Worm (Caenorhabditis elegans) whole organism, L1 larva: ENCODE measurements around the gene F44E5.15.

ENCODE experiments used
- C16A3.4 ChIP-seq: fragments of 150-350 bp; optimal IDR thresholded peaks from 2 replicates; lab custom pipeline; 2014; ENCODE audit warnings: missing biosample characterization, missing genetic modification characterization
- C34B4.2 ChIP-seq: sonication (generic microtip); optimal IDR thresholded peaks from 2 replicates; lab custom pipeline; 2017; ENCODE audit warnings: mild to moderate bottlenecking, missing genetic modification characterization, missing compliant biosample characterization
- Y116A8C.19 ChIP-seq: sonication (generic microtip); optimal IDR thresholded peaks from 2 replicates; lab custom pipeline; 2016; ENCODE audit warnings: missing compliant biosample characterization, missing genetic modification characterization, borderline replicate concordance
- aha-1 ChIP-seq: fragments of 150-350 bp; optimal IDR thresholded peaks from 2 replicates; lab custom pipeline; 2014; ENCODE audit warnings: missing biosample characterization, missing genetic modification characterization
- aly-2 ChIP-seq: fragments of 150-350 bp; optimal IDR thresholded peaks from 2 replicates; lab custom pipeline; 2014; ENCODE audit warnings: missing biosample characterization, missing genetic modification characterization
- ama-1 ChIP-seq: fragments of 150-350 bp; optimal IDR thresholded peaks from 2 replicates; lab custom pipeline; 2014
- ceh-8 ChIP-seq: fragments of 200-800 bp; sonication (Bioruptor generic); optimal IDR thresholded peaks from 2 replicates; lab custom pipeline; 2018; ENCODE audit warnings: mild to moderate bottlenecking, missing genetic modification characterization, moderate library complexity, missing compliant biosample characterization
- ceh-82 ChIP-seq, 3 experiments: fragments of 150-350 bp in 1 of 3; sonication (generic microtip) in 2 of 3; optimal IDR thresholded peaks; 2 replicates each; lab custom pipeline; 2014 to 2017; ENCODE audit warnings: missing biosample characterization in 3 of 3, missing genetic modification characterization in 3 of 3
- ceh-88 ChIP-seq: fragments of 200-800 bp; sonication (Bioruptor generic); IDR thresholded peaks from 2 replicates; pipeline ENCODE4 v1.3.6; 2022; ENCODE audit warnings: missing genetic modification characterization, missing compliant biosample characterization
- ces-1 ChIP-seq: fragments of 150-350 bp; optimal IDR thresholded peaks from 2 replicates; lab custom pipeline; 2014; ENCODE audit warnings: missing biosample characterization, missing genetic modification reagents, missing genetic modification characterization
- dpl-1 ChIP-seq, 3 experiments: fragments of 150-350 bp in 2 of 3; sonication (generic microtip) in 1 of 3; optimal IDR thresholded peaks; 2 replicates each; lab custom pipeline; 2014 to 2017; ENCODE audit warnings: missing biosample characterization in 3 of 3, missing genetic modification characterization in 3 of 3, missing genetic modification reagents in 3 of 3
- egl-27 ChIP-seq, 2 experiments: fragments of 150-350 bp in 1 of 2; sonication (generic microtip); optimal IDR thresholded peaks; 3 replicates each; lab custom pipeline; 2017 to 2018; ENCODE audit warnings: missing biosample characterization in 2 of 2, missing genetic modification characterization in 2 of 2, missing genetic modification reagents in 2 of 2
- elt-2 ChIP-seq: sonication (generic microtip); optimal IDR thresholded peaks from 2 replicates; lab custom pipeline; 2016; ENCODE audit warnings: missing genetic modification characterization, mild to moderate bottlenecking, inconsistent platforms, missing compliant biosample characterization, missing genetic modification reagents
- ets-5 ChIP-seq: fragments of 200-800 bp; sonication (Bioruptor generic); IDR thresholded peaks from 2 replicates; pipeline ENCODE4 v1.3.6; 2022; ENCODE audit warnings: missing genetic modification characterization, missing compliant biosample characterization
- fkh-8 ChIP-seq: sonication (generic microtip); optimal IDR thresholded peaks from 2 replicates; lab custom pipeline; 2016; ENCODE audit warnings: mild to moderate bottlenecking, missing genetic modification characterization, missing compliant biosample characterization
- fos-1 ChIP-seq: fragments of 150-350 bp; optimal IDR thresholded peaks from 2 replicates; lab custom pipeline; 2014; ENCODE audit warnings: missing biosample characterization, missing genetic modification characterization
- grh-1 ChIP-seq: fragments of 200-800 bp; sonication (Bioruptor generic); IDR thresholded peaks from 2 replicates; pipeline ENCODE4 v1.3.6; 2022; ENCODE audit warnings: missing genetic modification reagents, missing genetic modification characterization, missing compliant biosample characterization
- hlh-17 ChIP-seq: fragments of 200-800 bp; sonication (Bioruptor generic); optimal IDR thresholded peaks from 2 replicates; lab custom pipeline; 2018; ENCODE audit warnings: missing genetic modification characterization, mild to moderate bottlenecking, missing compliant biosample characterization, moderate library complexity, borderline replicate concordance
- hpl-2 ChIP-seq: fragments of 150-350 bp; optimal IDR thresholded peaks from 2 replicates; lab custom pipeline; 2014; ENCODE audit warnings: missing biosample characterization, missing genetic modification reagents, missing genetic modification characterization
- irx-1 ChIP-seq: sonication (generic microtip); optimal IDR thresholded peaks from 2 replicates; lab custom pipeline; 2016; ENCODE audit warnings: missing genetic modification characterization, missing compliant biosample characterization
- jun-1 ChIP-seq: fragments of 150-350 bp; optimal IDR thresholded peaks from 2 replicates; lab custom pipeline; 2014; ENCODE audit warnings: missing biosample characterization, missing genetic modification reagents, missing genetic modification characterization
- lin-14 ChIP-seq: fragments of 200-800 bp; sonication (Bioruptor generic); optimal IDR thresholded peaks from 2 replicates; lab custom pipeline; 2018; ENCODE audit warnings: mild to moderate bottlenecking, missing genetic modification characterization, moderate library complexity, missing compliant biosample characterization
- lin-15B ChIP-seq: fragments of 150-350 bp; sonication (generic microtip); optimal IDR thresholded peaks from 3 replicates; lab custom pipeline; 2014; ENCODE audit warnings: missing biosample characterization, missing genetic modification characterization
- lir-3 ChIP-seq: sonication (generic microtip); optimal IDR thresholded peaks from 2 replicates; lab custom pipeline; 2016; ENCODE audit warnings: mild to moderate bottlenecking, missing genetic modification characterization, moderate library complexity, missing compliant biosample characterization; ENCODE audit not compliant: poor library complexity
- mab-9 ChIP-seq: fragments of 200-800 bp; sonication (Bioruptor generic); IDR thresholded peaks from 2 replicates; pipeline ENCODE4 v1.3.6; 2022; ENCODE audit warnings: missing genetic modification reagents, missing genetic modification characterization, missing compliant biosample characterization
- mdl-1 ChIP-seq, 2 experiments: fragments of 150-350 bp; optimal IDR thresholded peaks; 2 replicates each; lab custom pipeline; 2014 to 2017; ENCODE audit warnings: missing biosample characterization in 2 of 2, missing genetic modification characterization in 2 of 2, inconsistent platforms in 1 of 2
- nhr-19 ChIP-seq: fragments of 200-800 bp; sonication (Bioruptor generic); conservative IDR thresholded peaks from 2 replicates; pipeline ENCODE4 v1.3.6; 2022; ENCODE audit warnings: missing genetic modification characterization, missing compliant biosample characterization
- nhr-20 ChIP-seq: sonication (generic microtip); optimal IDR thresholded peaks from 2 replicates; lab custom pipeline; 2016; ENCODE audit warnings: mild to moderate bottlenecking, missing genetic modification characterization, missing compliant biosample characterization
- nhr-28 ChIP-seq: fragments of 150-350 bp; optimal IDR thresholded peaks from 2 replicates; lab custom pipeline; 2014; ENCODE audit warnings: missing biosample characterization, missing genetic modification characterization
- nhr-47 ChIP-seq: sonication (generic microtip); optimal IDR thresholded peaks from 2 replicates; lab custom pipeline; 2016; ENCODE audit warnings: mild to moderate bottlenecking, missing genetic modification characterization, moderate library complexity, missing compliant biosample characterization
- nhr-71 ChIP-seq: sonication (generic microtip); optimal IDR thresholded peaks from 2 replicates; lab custom pipeline; 2016; ENCODE audit warnings: mild to moderate bottlenecking, missing genetic modification characterization, moderate library complexity, missing compliant biosample characterization
- nhr-76 ChIP-seq: sonication (generic microtip); optimal IDR thresholded peaks from 2 replicates; lab custom pipeline; 2017; ENCODE audit warnings: missing biosample characterization, missing genetic modification characterization
- nhr-85 ChIP-seq: sonication (generic microtip); peaks from one replicate; lab custom pipeline; 2016; ENCODE audit warnings: missing genetic modification characterization, inconsistent platforms, missing compliant biosample characterization
- nhr-90 ChIP-seq: sonication (generic microtip); optimal IDR thresholded peaks from 2 replicates; lab custom pipeline; 2016; ENCODE audit warnings: mild to moderate bottlenecking, missing genetic modification characterization, missing compliant biosample characterization; ENCODE audit not compliant: poor library complexity
- pax-3 ChIP-seq: fragments of 200-800 bp; sonication (Bioruptor generic); optimal IDR thresholded peaks from 2 replicates; lab custom pipeline; 2018; ENCODE audit warnings: mild to moderate bottlenecking, missing genetic modification characterization, moderate library complexity, missing compliant biosample characterization
- snu-23 ChIP-seq: sonication (generic microtip); optimal IDR thresholded peaks from 2 replicates; lab custom pipeline; 2016; ENCODE audit warnings: missing genetic modification characterization, missing compliant biosample characterization
- sox-4 ChIP-seq: sonication (generic microtip); optimal IDR thresholded peaks from 2 replicates; lab custom pipeline; 2016; ENCODE audit warnings: missing genetic modification characterization, missing compliant biosample characterization
- sptf-1 ChIP-seq: fragments of 150-350 bp; optimal IDR thresholded peaks from 2 replicates; lab custom pipeline; 2014; ENCODE audit warnings: missing biosample characterization, missing genetic modification characterization
- sup-37 ChIP-seq: fragments of 200-800 bp; sonication (Bioruptor generic); optimal IDR thresholded peaks from 2 replicates; lab custom pipeline; 2018; ENCODE audit warnings: mild to moderate bottlenecking, missing genetic modification characterization, missing compliant biosample characterization
- swsn-7 ChIP-seq: sonication (generic microtip); optimal IDR thresholded peaks from 2 replicates; lab custom pipeline; 2016; ENCODE audit warnings: missing genetic modification characterization, missing compliant biosample characterization
- unc-62 ChIP-seq: fragments of 150-350 bp; optimal IDR thresholded peaks from 2 replicates; lab custom pipeline; 2014; ENCODE audit warnings: missing biosample characterization, missing genetic modification reagents, missing genetic modification characterization
- unc-98 ChIP-seq: fragments of 200-800 bp; sonication (Bioruptor generic); IDR thresholded peaks from 2 replicates; pipeline ENCODE4 v1.3.6; 2022; ENCODE audit warnings: missing genetic modification characterization, missing compliant biosample characterization
- zag-1 ChIP-seq: fragments of 150-350 bp; optimal IDR thresholded peaks from 2 replicates; lab custom pipeline; 2014; ENCODE audit warnings: missing biosample characterization, missing genetic modification characterization
- zip-4 ChIP-seq: fragments of 200-800 bp; sonication (Bioruptor generic); optimal IDR thresholded peaks from 2 replicates; lab custom pipeline; 2018; ENCODE audit warnings: mild to moderate bottlenecking, missing genetic modification characterization, moderate library complexity, missing compliant biosample characterization
- ztf-11 ChIP-seq, 2 experiments: sonication (generic microtip); optimal IDR thresholded peaks; 2 replicates each; lab custom pipeline; 2016 to 2017; ENCODE audit warnings: missing genetic modification characterization in 2 of 2, missing biosample characterization in 1 of 2, missing compliant biosample characterization in 1 of 2

F44E5.15 gene

ce11 chrII:11728545-11729105 lies 43.8 kb upstream of the F44E5.15 start, which contains the start of gene alh-8 (continued):
- TF ChIP-seq lin-14 (GFP tag; lab: Kevin White, UChicago) (peak; percentile 86), aha-1 (tag; lab: Kevin White, UChicago) (no peak), swsn-7 (peak; percentile 28), sptf-1 (tag; lab: Kevin White, UChicago) (no peak), zag-1 (tag; lab: Kevin White, UChicago) (no peak), fos-1 (tag; lab: Kevin White, UChicago) (peak; percentile 20), ceh-82 (tag; optimal IDR thresholded peaks at IDR 0.05; lab: Kevin White, UChicago) (no peak), irx-1 (no peak), fkh-8 (no peak), dpl-1 (GFP tag; optimal IDR thresholded peaks at IDR 0.05; lab: Kevin White, UChicago) (peak in 2 of 3 experiments; percentile 22 to 38), nhr-71 (peak; percentile 86), unc-98 (GFP tag; lab: Robert Waterston, UW) (no peak), nhr-90 (tag; lab: Kevin White, UChicago) (peak; percentile 46), lin-15B (tag; lab: Kevin White, UChicago) (no peak), sup-37 (no peak), elt-2 (tag; lab: Kevin White, UChicago) (peak; percentile 55), ces-1 (no peak), pax-3 (tag; lab: Kevin White, UChicago) (no peak), snu-23 (GFP tag; lab: Kevin White, UChicago) (peak; percentile 86), ceh-8 (GFP tag; lab: Kevin White, UChicago) (no peak), lir-3 (tag; lab: Kevin White, UChicago) (peak; percentile 16), jun-1 (tag; lab: Kevin White, UChicago) (no peak)

- no peak for TF ChIP-seq aha-1 (tag; lab: Kevin White, UChicago)
- no peak for TF ChIP-seq unc-62 (GFP tag; lab: Kevin White, UChicago)
- TF ChIP-seq mdl-1 (tag; optimal IDR thresholded peaks at IDR 0.05; lab: Kevin White, UChicago) = no peak
- no peak for TF ChIP-seq zip-4 (GFP tag; lab: Kevin White, UChicago)
- TF ChIP-seq nhr-28 (tag; lab: Kevin White, UChicago) = no peak
- TF ChIP-seq C16A3.4 = no peak
- TF ChIP-seq swsn-7 = no peak
- TF ChIP-seq pax-3 (tag; lab: Kevin White, UChicago) = no peak
- TF ChIP-seq ceh-8 (GFP tag; lab: Kevin White, UChicago) = no peak
- no peak for TF ChIP-seq nhr-19
- no peak for TF ChIP-seq hlh-17 (GFP tag; lab: Kevin White, UChicago)
- no peak for TF ChIP-seq grh-1 (GFP tag; lab: Robert Waterston, UW)
- no peak for TF ChIP-seq jun-1 (tag; lab: Kevin White, UChicago)
- no peak for TF ChIP-seq nhr-76 (tag; lab: Kevin White, UChicago)
- TF ChIP-seq hpl-2 (GFP tag; lab: Kevin White, UChicago) = no peak
- no peak for TF ChIP-seq sox-4 (tag; lab: Kevin White, UChicago)
- TF ChIP-seq mab-9 (GFP tag; lab: Robert Waterston, UW) = no peak
- TF ChIP-seq Y116A8C.19 (tag; lab: Kevin White, UChicago) = no peak
Observed at ce11 chrII:11729757-11730535, 42.5 kb upstream of the F44E5.15 start.

- TF ChIP-seq nhr-47 (peak; percentile 26), nhr-20 (peak; percentile 50), C34B4.2 (tag; lab: Kevin White, UChicago) (no peak), nhr-71 (peak; percentile 58), zag-1 (tag; lab: Kevin White, UChicago) (no peak), ceh-88 (GFP tag; lab: Robert Waterston, UW) (no peak), unc-62 (GFP tag; lab: Kevin White, UChicago) (no peak), nhr-90 (tag; lab: Kevin White, UChicago) (peak; percentile 65), lir-3 (tag; lab: Kevin White, UChicago) (no peak), egl-27 (tag; optimal IDR thresholded peaks at IDR 0.05; lab: Kevin White, UChicago) (no peak), C16A3.4 (no peak), ets-5 (GFP tag; lab: Robert Waterston, UW) (no peak), nhr-85 (tag; lab: Kevin White, UChicago) (peak; percentile 47), aly-2 (tag; lab: Kevin White, UChicago) (peak; percentile 65), ama-1 (lab: Kevin White, UChicago) (peak; percentile 62), ztf-11 (tag; optimal IDR thresholded peaks at IDR 0.05; lab: Kevin White, UChicago) (no peak), sup-37 (no peak), elt-2 (tag; lab: Kevin White, UChicago) (peak; percentile 56)
Observed at ce11 chrII:11731174-11731724, 41.2 kb upstream of the F44E5.15 start.
